Fruit fly (Drosophila melanogaster): ENCODE measurements around the gene CG32444.

- TF ChIP-seq grn (GFP tag; optimal IDR thresholded peaks at IDR 0.05) (no peak), CG1603 (tag; optimal IDR thresholded peaks at IDR 0.05) (no peak), cg (GFP tag; optimal IDR thresholded peaks at IDR 0.05) (no peak), fu2 (GFP tag; optimal IDR thresholded peaks at IDR 0.05) (no peak), Eip74EF (GFP tag; optimal IDR thresholded peaks at IDR 0.05) (no peak), pb (GFP tag; optimal IDR thresholded peaks at IDR 0.05) (no peak), CG6683 (GFP tag; optimal IDR thresholded peaks at IDR 0.05) (no peak), Dref (GFP tag; IDR thresholded peaks at IDR 0.05) (no peak), CG10543 (GFP tag; optimal IDR thresholded peaks at IDR 0.05) (no peak), bcd (GFP tag; optimal IDR thresholded peaks at IDR 0.05) (no peak), nmo (GFP tag; optimal IDR thresholded peaks at IDR 0.05) (no peak), B-H1 (GFP tag; IDR thresholded peaks at IDR 0.05) (no peak), br (optimal IDR thresholded peaks at IDR 0.05) (no peak)
Measured at dm6 chr3L:21625547-21625946, 11.2 kb upstream of the CG32444 start, which contains the start of the genes CG7166 and Alg11.
